Worm (Caenorhabditis elegans): ENCODE measurements around the gene ges-1.
A peak's percentile ranks its signal among the peaks of the same experiment; 100 is the strongest.

Gene ges-1

DNA sequence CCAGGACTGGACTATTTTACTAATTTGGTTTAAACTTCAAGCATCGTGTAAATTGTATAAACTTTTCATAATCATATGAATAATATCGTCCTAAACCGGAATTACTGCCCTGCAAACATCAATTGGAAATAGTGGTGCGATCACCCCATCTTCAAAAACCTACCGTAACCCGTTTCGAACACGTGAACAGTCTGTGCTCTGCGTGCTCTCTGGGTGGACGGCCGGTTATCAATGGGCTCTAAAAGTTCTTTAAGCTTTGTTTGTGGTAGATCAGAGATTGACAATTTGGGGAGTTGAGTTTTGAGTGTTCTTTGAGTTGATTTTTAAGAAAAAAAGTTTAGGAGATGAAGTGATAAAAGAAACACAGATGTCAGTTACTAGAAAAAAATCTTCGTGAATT, 24.7 kb upstream of the ges-1 start:
- TF ChIP-seq ceh-62 (tag; optimal IDR thresholded peaks at IDR 0.05) = no peak
- TF ChIP-seq mxl-3 (GFP tag; optimal IDR thresholded peaks at IDR 0.05) = no peak
- no peak for TF ChIP-seq ZK337.2 (GFP tag; IDR thresholded peaks at IDR 0.05)
- TF ChIP-seq nhr-111 (GFP tag; optimal IDR thresholded peaks at IDR 0.05) = no peak
- TF ChIP-seq zip-11 (GFP tag; IDR thresholded peaks at IDR 0.05) = no peak
- TF ChIP-seq T26A8.4 (GFP tag; IDR thresholded peaks at IDR 0.05) = no peak
- TF ChIP-seq nhr-25 (tag; optimal IDR thresholded peaks at IDR 0.05; ENCODE audit: borderline replicate concordance, insufficient read depth) = no peak
- TF ChIP-seq ctbp-1 (GFP tag; IDR thresholded peaks at IDR 0.05) = no peak
- no peak for TF ChIP-seq lir-3 (tag; optimal IDR thresholded peaks at IDR 0.05)
- no peak for TF ChIP-seq ceh-28 (tag; optimal IDR thresholded peaks at IDR 0.05)
- no peak for TF ChIP-seq zfp-3 (GFP tag; conservative IDR thresholded peaks at IDR 0.05)
- no peak for TF ChIP-seq ztf-7 (tag; optimal IDR thresholded peaks at IDR 0.05)
- TF ChIP-seq F49E8.2 (tag; optimal IDR thresholded peaks at IDR 0.05; ENCODE audit: borderline replicate concordance) = no peak
- no peak for TF ChIP-seq spr-1 (tag; optimal IDR thresholded peaks at IDR 0.05)
- peak; percentile 35 for TF ChIP-seq hlh-30 (tag; optimal IDR thresholded peaks at IDR 0.05; ENCODE audit: insufficient read depth)
- TF ChIP-seq Y48G9A.11 (GFP tag; IDR thresholded peaks at IDR 0.05) = no peak
- TF ChIP-seq ceh-20 (GFP tag; IDR thresholded peaks at IDR 0.05) = no peak
- TF ChIP-seq jun-1 (tag; optimal IDR thresholded peaks at IDR 0.05) = no peak
- TF ChIP-seq nhr-10 (tag; optimal IDR thresholded peaks at IDR 0.05) = peak; percentile 64
- peak in 1 of 2 experiments; percentile 15 for TF ChIP-seq hif-1 (tag; optimal IDR thresholded peaks at IDR 0.05)
- TF ChIP-seq nhr-41 (GFP tag; IDR thresholded peaks at IDR 0.05) = no peak
- no peak for TF ChIP-seq nhr-6 (tag; optimal IDR thresholded peaks at IDR 0.05)
- no peak for TF ChIP-seq T20F7.1 (GFP tag; optimal IDR thresholded peaks at IDR 0.05)
- peak; percentile 91 for TF ChIP-seq mdt-29 (GFP tag; IDR thresholded peaks at IDR 0.05)
- TF ChIP-seq snpc-4 (tag; optimal IDR thresholded peaks at IDR 0.05) = no peak
- TF ChIP-seq R02D3.7 (tag; optimal IDR thresholded peaks at IDR 0.05) = no peak
- no peak for TF ChIP-seq unc-39 (tag; optimal IDR thresholded peaks at IDR 0.05)
- TF ChIP-seq lin-38 (GFP tag; IDR thresholded peaks at IDR 0.05) = no peak
- no peak for TF ChIP-seq madf-5 (GFP tag; IDR thresholded peaks at IDR 0.05)
- no peak for TF ChIP-seq skn-1 (tag; optimal IDR thresholded peaks at IDR 0.05)
- TF ChIP-seq duxl-1 (tag; optimal IDR thresholded peaks at IDR 0.05; ENCODE audit: poor library complexity) = no peak
- no peak for TF ChIP-seq nhr-42 (GFP tag; IDR thresholded peaks at IDR 0.05)
- TF ChIP-seq php-3 (GFP tag; IDR thresholded peaks at IDR 0.05) = no peak
- no peak for TF ChIP-seq aha-1 (tag)
- TF ChIP-seq nhr-48 (tag; optimal IDR thresholded peaks at IDR 0.05) = peak; percentile 72
- no peak for TF ChIP-seq lin-29 (GFP tag; IDR thresholded peaks at IDR 0.05)
- TF ChIP-seq unc-130 (GFP tag; optimal IDR thresholded peaks at IDR 0.05) = no peak
- peak; percentile 72 for TF ChIP-seq nhr-28 (tag; optimal IDR thresholded peaks at IDR 0.05)
- TF ChIP-seq zag-1 (tag; optimal IDR thresholded peaks at IDR 0.05) = no peak
- TF ChIP-seq rbr-2 (tag; optimal IDR thresholded peaks at IDR 0.05) = no peak
- TF ChIP-seq dmd-9 (GFP tag; IDR thresholded peaks at IDR 0.05) = no peak
- TF ChIP-seq mdl-1 (tag; optimal IDR thresholded peaks at IDR 0.05) = peak in 1 of 2 experiments; percentile 3
- TF ChIP-seq F10B5.3 (tag; optimal IDR thresholded peaks at IDR 0.05) = no peak
- TF ChIP-seq unc-62 (GFP tag; optimal IDR thresholded peaks at IDR 0.05 in 1 of 2) = no peak
- no peak for TF ChIP-seq unc-62 (tag; optimal IDR thresholded peaks at IDR 0.05)
- no peak for TF ChIP-seq F26F4.8 (GFP tag; conservative IDR thresholded peaks at IDR 0.05)
- TF ChIP-seq cey-2 (tag; optimal IDR thresholded peaks at IDR 0.05; ENCODE audit: borderline replicate concordance, insufficient read depth) = no peak
- no peak for TF ChIP-seq Y105C5A.15 (GFP tag; IDR thresholded peaks at IDR 0.05)
- TF ChIP-seq spr-3 (GFP tag; optimal IDR thresholded peaks at IDR 0.05) = no peak
- TF ChIP-seq mes-2 (tag; optimal IDR thresholded peaks at IDR 0.05; ENCODE audit: poor library complexity, severe bottlenecking) = no peak
- no peak for TF ChIP-seq Y75B8A.6 (GFP tag; IDR thresholded peaks at IDR 0.05)
- TF ChIP-seq egl-27 (tag; optimal IDR thresholded peaks at IDR 0.05) = no peak
